Worm (Caenorhabditis elegans) whole organism, young adult: ENCODE data around the gene T11B7.1.

Experiments used
- B0035.1 ChIP-seq: sonication (generic microtip); optimal IDR thresholded peaks from 2 replicates; lab custom pipeline; 2016; ENCODE audit warnings: missing genetic modification characterization, mild to moderate bottlenecking, missing compliant biosample characterization, missing genotype, missing genetic modification reagents
- T07F8.4 ChIP-seq: sonication (generic microtip); optimal IDR thresholded peaks from 2 replicates; lab custom pipeline; 2016; ENCODE audit warnings: mild to moderate bottlenecking, missing genetic modification characterization, moderate library complexity, missing compliant biosample characterization
- dpff-1 ChIP-seq: sonication (generic microtip); optimal IDR thresholded peaks from 2 replicates; lab custom pipeline; 2017; ENCODE audit warnings: mild to moderate bottlenecking, missing genetic modification characterization, missing compliant biosample characterization
- him-1 ChIP-seq: sonication (generic microtip); optimal IDR thresholded peaks from 2 replicates; lab custom pipeline; 2016; ENCODE audit warnings: missing genotype, missing genetic modification reagents, missing genetic modification characterization, missing compliant biosample characterization
- hlh-12 ChIP-seq: sonication (generic microtip); optimal IDR thresholded peaks from 2 replicates; lab custom pipeline; 2016; ENCODE audit warnings: missing genetic modification characterization, missing compliant biosample characterization
- madf-3 ChIP-seq: fragments of 200-800 bp; sonication (Bioruptor generic); IDR thresholded peaks from 2 replicates; pipeline ENCODE4 v1.3.6; 2022; ENCODE audit warnings: missing genetic modification reagents, missing genetic modification characterization, missing compliant biosample characterization
- mxl-1 ChIP-seq: sonication (generic microtip); optimal IDR thresholded peaks from 2 replicates; lab custom pipeline; 2016; ENCODE audit warnings: missing genetic modification characterization, missing compliant biosample characterization
- nfya-1 ChIP-seq: sonication (generic microtip); optimal IDR thresholded peaks from 2 replicates; lab custom pipeline; 2017; ENCODE audit warnings: antibody characterized with exemption, missing compliant biosample characterization, missing genetic modification characterization, borderline replicate concordance; ENCODE audit not compliant: insufficient read depth
- unc-62 ChIP-seq: fragments of 150-350 bp; optimal IDR thresholded peaks from 2 replicates; lab custom pipeline; 2014; ENCODE audit warnings: missing biosample characterization, missing genetic modification reagents, missing genetic modification characterization
- ztf-26 ChIP-seq: sonication (generic microtip); optimal IDR thresholded peaks from 2 replicates; lab custom pipeline; 2017; ENCODE audit warnings: missing genetic modification characterization, missing compliant biosample characterization

DNA sequence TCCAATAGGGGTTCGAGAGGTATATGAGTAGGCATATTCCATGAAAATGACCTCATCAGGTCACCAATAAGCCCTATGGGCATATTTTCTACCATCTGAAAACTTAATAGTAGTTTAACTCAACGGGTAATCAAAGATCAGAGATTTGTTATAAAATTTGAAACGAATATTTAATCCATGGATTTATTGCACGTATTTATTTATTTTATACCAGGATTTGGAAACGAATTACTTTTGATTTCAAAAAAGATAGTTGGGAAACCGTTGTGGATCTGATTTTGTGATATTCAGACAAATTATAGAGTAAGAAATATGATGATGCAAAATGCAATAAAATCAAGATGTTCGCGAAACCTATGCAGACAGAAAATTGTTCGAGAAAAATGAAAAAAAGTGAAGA lies 47.7 kb upstream of the T11B7.1 start, which contains the start of gene C33D9.3:
- no peak for TF ChIP-seq ztf-26 (tag; lab: Kevin White, UChicago)
- no peak for TF ChIP-seq madf-3 (GFP tag; lab: Robert Waterston, UW)
- no peak for TF ChIP-seq unc-62
- TF ChIP-seq nfya-1 = no peak
- TF ChIP-seq him-1 (tag; lab: Kevin White, UChicago) = no peak
- no peak for TF ChIP-seq dpff-1 (tag; lab: Kevin White, UChicago)
- no peak for TF ChIP-seq T07F8.4 (tag; lab: Kevin White, UChicago)
- no peak for TF ChIP-seq hlh-12 (tag; lab: Kevin White, UChicago)
- TF ChIP-seq mxl-1 (tag; lab: Kevin White, UChicago) = no peak
- no peak for TF ChIP-seq B0035.1 (tag; lab: Kevin White, UChicago)
